Fruit fly (Drosophila melanogaster): ENCODE results near the gene ru.

Gene ru

DNA sequence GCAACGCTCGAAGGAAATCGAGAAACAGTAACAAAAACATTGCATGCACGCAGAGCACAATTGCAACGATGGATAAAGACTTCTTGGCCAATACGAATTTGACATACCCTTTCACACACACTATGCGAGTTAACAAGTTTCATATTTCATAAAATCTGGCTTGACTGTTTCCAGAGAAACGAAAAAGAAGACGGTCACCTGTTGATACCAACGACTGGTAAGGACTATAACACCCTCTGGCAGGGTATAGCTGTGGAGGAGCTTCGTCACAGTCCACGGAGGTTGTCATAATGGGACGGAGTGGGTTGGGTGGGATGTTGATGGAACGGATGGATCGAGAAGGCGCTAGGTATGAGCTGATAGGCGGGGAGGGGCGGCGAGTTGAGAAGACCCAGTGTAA is 22.2 kb upstream of the ru start:
- no peak for TF ChIP-seq CG6813 (GFP tag; optimal IDR thresholded peaks at IDR 0.05)
- TF ChIP-seq CG1603 (tag; optimal IDR thresholded peaks at IDR 0.05) = peak; percentile 23
- 0 out of 2 replicates have a peak, but pooled peaks have one; percentile 29 for TF ChIP-seq Ptx1 (GFP tag; IDR thresholded peaks at IDR 0.05)
- no peak for TF ChIP-seq nau (GFP tag; optimal IDR thresholded peaks at IDR 0.05)
- peak; percentile 9 for TF ChIP-seq Antp (GFP tag; optimal IDR thresholded peaks at IDR 0.05)
- TF ChIP-seq CG10431 (GFP tag; optimal IDR thresholded peaks at IDR 0.05) = no peak
- peak in 1 of 2 experiments; percentile 56 for TF ChIP-seq bsh (GFP tag; optimal IDR thresholded peaks at IDR 0.05)
- no peak for TF ChIP-seq CG43689 (GFP tag; IDR thresholded peaks at IDR 0.05)
- TF ChIP-seq CG7786 (GFP tag; optimal IDR thresholded peaks at IDR 0.05) = no peak
- no peak for TF ChIP-seq CG7928 (GFP tag; optimal IDR thresholded peaks at IDR 0.05)
- peak; percentile 54; the same call in 1 of the 3 replicates for TF ChIP-seq ci (GFP tag; IDR thresholded peaks at IDR 0.05)
- no peak for TF ChIP-seq CG11247 (GFP tag; IDR thresholded peaks at IDR 0.05)
- no peak for TF ChIP-seq slou (GFP tag; optimal IDR thresholded peaks at IDR 0.05)
- TF ChIP-seq Gsc (GFP tag; IDR thresholded peaks at IDR 0.05) = 0 out of 2 replicates have a peak, but pooled peaks have one; percentile 28
- TF ChIP-seq ac (GFP tag; optimal IDR thresholded peaks at IDR 0.05) = no peak
- peak; percentile 82 for TF ChIP-seq D19A (tag; optimal IDR thresholded peaks at IDR 0.05)
- peak; percentile 1 for TF ChIP-seq nom (GFP tag; optimal IDR thresholded peaks at IDR 0.05)
- no peak for TF ChIP-seq Spps (tag; optimal IDR thresholded peaks at IDR 0.05)
- TF ChIP-seq salm (tag; optimal IDR thresholded peaks at IDR 0.05) = no peak
- peak; percentile 74 for TF ChIP-seq sens (GFP tag)
- peak; percentile 22; the same call in 1 of the 3 replicates for TF ChIP-seq row (GFP tag; IDR thresholded peaks at IDR 0.05)
- no peak for TF ChIP-seq Gug (GFP tag; IDR thresholded peaks at IDR 0.05)
- peak; percentile 77 for TF ChIP-seq Med (GFP tag)
- TF ChIP-seq zfh1 (GFP tag; IDR thresholded peaks at IDR 0.05) = 0 out of 3 replicates have a peak, but pooled peaks have one; percentile 23
- TF ChIP-seq Rx (GFP tag; IDR thresholded peaks at IDR 0.05) = 0 out of 2 replicates have a peak, but pooled peaks have one; percentile 21
- TF ChIP-seq HLH54F (GFP tag; optimal IDR thresholded peaks at IDR 0.05) = no peak
- TF ChIP-seq bcd (GFP tag; optimal IDR thresholded peaks at IDR 0.05) = no peak
- TF ChIP-seq CG6689 (GFP tag; IDR thresholded peaks at IDR 0.05) = 0 out of 2 replicates have a peak, but pooled peaks have one; percentile 18
- peak; percentile 89 for TF ChIP-seq Ets65A (GFP tag)
- 0 out of 2 replicates have a peak, but pooled peaks have one; percentile 5 for TF ChIP-seq sens-2 (GFP tag; IDR thresholded peaks at IDR 0.05)
- TF ChIP-seq Drgx (GFP tag; IDR thresholded peaks at IDR 0.05) = peak; percentile 84

DNA sequence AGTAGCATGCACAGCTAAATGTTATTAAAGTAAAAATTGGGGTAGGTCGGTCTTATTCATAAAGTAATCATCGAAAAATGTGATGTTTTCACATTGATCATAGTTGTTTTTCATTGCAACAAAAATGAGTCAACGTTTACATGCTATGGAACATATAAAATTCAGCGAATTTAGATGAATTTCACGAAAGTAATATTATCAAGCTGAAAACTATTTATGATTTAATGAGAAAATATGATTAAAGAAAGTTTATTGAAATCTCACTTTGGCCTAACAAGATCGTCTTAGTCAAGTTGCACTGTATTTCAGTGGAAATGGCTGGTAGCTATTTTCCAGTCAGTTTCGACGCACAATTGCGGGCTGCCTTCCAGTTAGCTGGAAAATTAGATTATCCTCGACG is 21.5 kb upstream of the ru start:
- no peak for TF ChIP-seq CG6654 (GFP tag; optimal IDR thresholded peaks at IDR 0.05)
- TF ChIP-seq sens (GFP tag) = peak; percentile 80
- TF ChIP-seq lov (optimal IDR thresholded peaks at IDR 0.05) = no peak
- no peak for TF ChIP-seq lov (GFP tag; IDR thresholded peaks at IDR 0.05)
- no peak for TF ChIP-seq CG1603 (tag; optimal IDR thresholded peaks at IDR 0.05)
- no peak for TF ChIP-seq ewg (GFP tag; optimal IDR thresholded peaks at IDR 0.05)
- TF ChIP-seq prd (optimal IDR thresholded peaks at IDR 0.05) = no peak
- no peak for TF ChIP-seq prd (GFP tag; IDR thresholded peaks at IDR 0.05)
- TF ChIP-seq CG4730 (GFP tag; IDR thresholded peaks at IDR 0.05) = no peak
- no peak for TF ChIP-seq HHEX (GFP tag; optimal IDR thresholded peaks at IDR 0.05)
- TF ChIP-seq Gsc (GFP tag; IDR thresholded peaks at IDR 0.05) = no peak
- TF ChIP-seq CG16813 (GFP tag; IDR thresholded peaks at IDR 0.05; ENCODE audit: partially characterized antibody) = no peak
- TF ChIP-seq eve (GFP tag; optimal IDR thresholded peaks at IDR 0.05) = no peak
- no peak for TF ChIP-seq vfl (GFP tag; optimal IDR thresholded peaks at IDR 0.05)
- TF ChIP-seq Asciz (GFP tag; optimal IDR thresholded peaks at IDR 0.05) = no peak
- TF ChIP-seq sc (optimal IDR thresholded peaks at IDR 0.05) = no peak
- TF ChIP-seq sc (GFP tag; optimal IDR thresholded peaks at IDR 0.05) = no peak
- peak; percentile 39; the same call in 2 of the 3 replicates for TF ChIP-seq row (GFP tag; IDR thresholded peaks at IDR 0.05)
- no peak for TF ChIP-seq org-1 (GFP tag; optimal IDR thresholded peaks at IDR 0.05)
- TF ChIP-seq CG7928 (GFP tag; optimal IDR thresholded peaks at IDR 0.05) = no peak
- TF ChIP-seq grau (tag; optimal IDR thresholded peaks at IDR 0.05) = peak; percentile 81
- TF ChIP-seq CG10209 (GFP tag; optimal IDR thresholded peaks at IDR 0.05) = no peak
- no peak for TF ChIP-seq oc (tag; optimal IDR thresholded peaks at IDR 0.05)
- peak; percentile 29 for TF ChIP-seq Ssrp (tag; optimal IDR thresholded peaks at IDR 0.05)
- no peak for TF ChIP-seq Sox100B (GFP tag; optimal IDR thresholded peaks at IDR 0.05)
- TF ChIP-seq Dek (tag; optimal IDR thresholded peaks at IDR 0.05) = no peak

Data from whole organism, embryonic.